Fruit fly (Drosophila melanogaster) whole organism, prepupa: ENCODE data around the gene grim.

Experiments used
- Blimp-1 ChIP-seq: fragments of 200-800 bp; sonication (Bioruptor generic); optimal IDR thresholded peaks from 3 replicates; lab custom pipeline; 2017; ENCODE audit warnings: missing biosample characterization, missing genetic modification characterization, mild to moderate bottlenecking, moderate library complexity, missing genetic modification reagents
- CG11294 ChIP-seq: fragments of 200-800 bp; sonication (Bioruptor generic); IDR thresholded peaks from 2 replicates; pipeline ENCODE4 v1.3.6; 2022; ENCODE audit warnings: missing biosample characterization, missing genetic modification characterization
- CG11902 ChIP-seq: fragments of 200-800 bp; sonication (Bioruptor generic); optimal IDR thresholded peaks from 3 replicates; lab custom pipeline; 2016; ENCODE audit warnings: missing biosample characterization, missing genetic modification characterization
- CG15336 ChIP-seq: fragments of 200-800 bp; sonication (Bioruptor generic); IDR thresholded peaks from 2 replicates; pipeline ENCODE4 v1.3.6; 2022; ENCODE audit warnings: missing biosample characterization, missing genetic modification characterization
- CG1621 ChIP-seq: fragments of 200-800 bp; sonication (Bioruptor generic); optimal IDR thresholded peaks from 3 replicates; lab custom pipeline; 2018; ENCODE audit warnings: missing biosample characterization, mild to moderate bottlenecking, missing genetic modification characterization
- CG16779 ChIP-seq: fragments of 200-800 bp; sonication (Bioruptor generic); optimal IDR thresholded peaks from 3 replicates; lab custom pipeline; 2017; ENCODE audit warnings: missing biosample characterization, mild to moderate bottlenecking, missing genetic modification characterization
- CG32006 ChIP-seq: fragments of 200-800 bp; sonication (Bioruptor generic); optimal IDR thresholded peaks from 3 replicates; lab custom pipeline; 2017; ENCODE audit warnings: missing biosample characterization, mild to moderate bottlenecking, missing genetic modification characterization
- CG3919 ChIP-seq: fragments of 200-800 bp; sonication (Bioruptor generic); optimal IDR thresholded peaks from 3 replicates; lab custom pipeline; 2016; ENCODE audit warnings: missing biosample characterization, missing genetic modification characterization
- CG4318 ChIP-seq: fragments of 200-800 bp; sonication (Bioruptor generic); optimal IDR thresholded peaks from 3 replicates; lab custom pipeline; 2017; ENCODE audit warnings: missing biosample characterization, mild to moderate bottlenecking, missing genetic modification characterization
- CG6163 ChIP-seq: fragments of 200-800 bp; sonication (Bioruptor generic); IDR thresholded peaks from 3 replicates; pipeline ENCODE4 v1.3.6; 2022; ENCODE audit warnings: missing biosample characterization, missing genetic modification characterization
- CG6792 ChIP-seq: fragments of 200-800 bp; sonication (Bioruptor generic); optimal IDR thresholded peaks from 3 replicates; lab custom pipeline; 2016; ENCODE audit warnings: missing biosample characterization, missing genetic modification characterization
- CG6808 ChIP-seq: fragments of 200-800 bp; sonication (Bioruptor generic); optimal IDR thresholded peaks from 3 replicates; lab custom pipeline; 2017; ENCODE audit warnings: missing biosample characterization, missing genetic modification characterization, mild to moderate bottlenecking, moderate library complexity, missing genetic modification reagents
- CG7368 ChIP-seq: fragments of 200-800 bp; sonication (Bioruptor generic); optimal IDR thresholded peaks from 3 replicates; lab custom pipeline; 2016; ENCODE audit warnings: missing biosample characterization, missing genetic modification characterization
- CG8119 ChIP-seq: fragments of 200-800 bp; sonication (Bioruptor generic); IDR thresholded peaks from 3 replicates; pipeline ENCODE4 v1.3.6; 2022; ENCODE audit warnings: missing biosample characterization, missing genetic modification characterization
- CG8319 ChIP-seq: fragments of 200-800 bp; sonication (Bioruptor generic); optimal IDR thresholded peaks from 3 replicates; lab custom pipeline; 2016; ENCODE audit warnings: missing biosample characterization, missing genetic modification characterization
- CG9139 ChIP-seq: fragments of 200-800 bp; sonication (Bioruptor generic); optimal IDR thresholded peaks from 3 replicates; lab custom pipeline; 2017; ENCODE audit warnings: missing biosample characterization, mild to moderate bottlenecking, missing genetic modification characterization
- Eip78C ChIP-seq: fragments of 200-800 bp; sonication (Bioruptor generic); peaks from one replicate; lab custom pipeline; 2016; ENCODE audit warnings: missing biosample characterization, missing genetic modification characterization
- Eip93F ChIP-seq: fragments of 200-800 bp; sonication (Bioruptor generic); optimal IDR thresholded peaks from 2 replicates; lab custom pipeline; 2016; ENCODE audit warnings: missing biosample characterization, mild to moderate bottlenecking, missing genetic modification characterization
- Ets21C ChIP-seq: fragments of 200-800 bp; sonication (Bioruptor generic); optimal IDR thresholded peaks from 3 replicates; lab custom pipeline; 2016; ENCODE audit warnings: missing biosample characterization, missing genetic modification characterization
- Ets96B ChIP-seq: fragments of 200-800 bp; optimal IDR thresholded peaks from 2 replicates; lab custom pipeline; 2019; ENCODE audit warnings: missing biosample characterization, mild to moderate bottlenecking, missing genetic modification characterization, moderate library complexity
- Gug ChIP-seq: fragments of 200-800 bp; sonication (Bioruptor generic); IDR thresholded peaks from 2 replicates; pipeline ENCODE4 v1.3.6; 2022; ENCODE audit warnings: missing biosample characterization, missing genetic modification characterization
- Hr38 ChIP-seq: sonication (Bioruptor generic); optimal IDR thresholded peaks from 2 replicates; lab custom pipeline; 2016; ENCODE audit warnings: missing biosample characterization, missing genetic modification characterization
- Lpt ChIP-seq: fragments of 200-800 bp; sonication (Bioruptor generic); optimal IDR thresholded peaks from 3 replicates; lab custom pipeline; 2016; ENCODE audit warnings: missing biosample characterization, missing genetic modification characterization
- Met ChIP-seq: fragments of 200-800 bp; sonication (Bioruptor generic); optimal IDR thresholded peaks from 3 replicates; lab custom pipeline; 2016; ENCODE audit warnings: missing biosample characterization, missing genetic modification characterization
- Smox ChIP-seq: fragments of 200-800 bp; sonication (Bioruptor generic); optimal IDR thresholded peaks from 3 replicates; lab custom pipeline; 2016; ENCODE audit warnings: missing biosample characterization, missing genetic modification characterization
- Sox102F ChIP-seq: fragments of 200-800 bp; sonication (Bioruptor generic); optimal IDR thresholded peaks from 2 replicates; lab custom pipeline; 2016; ENCODE audit warnings: missing biosample characterization, mild to moderate bottlenecking, missing genetic modification characterization
- Sox14 ChIP-seq: fragments of 200-800 bp; sonication (Bioruptor generic); optimal IDR thresholded peaks from 3 replicates; lab custom pipeline; 2016; ENCODE audit warnings: missing biosample characterization, missing genetic modification characterization
- Sox15 ChIP-seq: fragments of 200-800 bp; sonication (Bioruptor generic); optimal IDR thresholded peaks from 3 replicates; lab custom pipeline; 2016; ENCODE audit warnings: missing biosample characterization, missing genetic modification characterization
- achi ChIP-seq: fragments of 200-800 bp; sonication (Bioruptor generic); optimal IDR thresholded peaks from 3 replicates; lab custom pipeline; 2016; ENCODE audit warnings: missing biosample characterization, missing genetic modification characterization
- acj6 ChIP-seq: fragments of 200-800 bp; sonication (Bioruptor generic); optimal IDR thresholded peaks from 3 replicates; lab custom pipeline; 2016; ENCODE audit warnings: missing biosample characterization, missing genetic modification characterization
- dac ChIP-seq: fragments of 200-800 bp; sonication (Bioruptor generic); optimal IDR thresholded peaks from 2 replicates; lab custom pipeline; 2017; ENCODE audit warnings: missing biosample characterization, mild to moderate bottlenecking, missing genetic modification characterization
- dsx ChIP-seq: fragments of 200-800 bp; optimal IDR thresholded peaks from 3 replicates; lab custom pipeline; 2019; ENCODE audit warnings: missing biosample characterization, mild to moderate bottlenecking, missing genetic modification characterization, moderate library complexity; ENCODE audit not compliant: poor library complexity, severe bottlenecking
- eg ChIP-seq: fragments of 200-800 bp; sonication (Bioruptor generic); IDR thresholded peaks from 3 replicates; pipeline ENCODE4 v1.3.6; 2022; ENCODE audit warnings: missing biosample characterization, missing genetic modification characterization
- esn ChIP-seq: fragments of 200-800 bp; sonication (Bioruptor generic); optimal IDR thresholded peaks from 2 replicates; lab custom pipeline; 2016; ENCODE audit warnings: missing biosample characterization, mild to moderate bottlenecking, missing genetic modification characterization, moderate library complexity
- fd59A ChIP-seq: fragments of 200-800 bp; sonication (Bioruptor generic); optimal IDR thresholded peaks from 2 replicates; lab custom pipeline; 2017; ENCODE audit warnings: missing biosample characterization, mild to moderate bottlenecking, missing genetic modification characterization, missing genetic modification reagents
- fd85E ChIP-seq: fragments of 200-800 bp; sonication (Bioruptor generic); optimal IDR thresholded peaks from 3 replicates; lab custom pipeline; 2016; ENCODE audit warnings: missing biosample characterization, missing genetic modification characterization
- fkh ChIP-seq: fragments of 200-800 bp; sonication (Bioruptor generic); optimal IDR thresholded peaks from 3 replicates; lab custom pipeline; 2017; ENCODE audit warnings: missing biosample characterization, mild to moderate bottlenecking, missing genetic modification characterization, moderate library complexity
- lz ChIP-seq: fragments of 200-800 bp; sonication (Bioruptor generic); optimal IDR thresholded peaks from 3 replicates; lab custom pipeline; 2016; ENCODE audit warnings: missing biosample characterization, missing genetic modification characterization
- net ChIP-seq: fragments of 200-800 bp; sonication (Bioruptor generic); optimal IDR thresholded peaks from 3 replicates; lab custom pipeline; 2016; ENCODE audit warnings: missing biosample characterization, missing genetic modification characterization
- pdm3 ChIP-seq: fragments of 200-800 bp; sonication (Bioruptor generic); optimal IDR thresholded peaks from 3 replicates; lab custom pipeline; 2016; ENCODE audit warnings: missing biosample characterization, missing genetic modification characterization
- svp ChIP-seq: fragments of 200-800 bp; sonication (Bioruptor generic); peaks from one replicate; lab custom pipeline; 2016; ENCODE audit warnings: missing biosample characterization, missing genetic modification characterization
- vri ChIP-seq: fragments of 200-800 bp; sonication (Bioruptor generic); optimal IDR thresholded peaks from 3 replicates; lab custom pipeline; 2016; ENCODE audit warnings: missing biosample characterization, mild to moderate bottlenecking, missing genetic modification characterization

The grim gene

DNA sequence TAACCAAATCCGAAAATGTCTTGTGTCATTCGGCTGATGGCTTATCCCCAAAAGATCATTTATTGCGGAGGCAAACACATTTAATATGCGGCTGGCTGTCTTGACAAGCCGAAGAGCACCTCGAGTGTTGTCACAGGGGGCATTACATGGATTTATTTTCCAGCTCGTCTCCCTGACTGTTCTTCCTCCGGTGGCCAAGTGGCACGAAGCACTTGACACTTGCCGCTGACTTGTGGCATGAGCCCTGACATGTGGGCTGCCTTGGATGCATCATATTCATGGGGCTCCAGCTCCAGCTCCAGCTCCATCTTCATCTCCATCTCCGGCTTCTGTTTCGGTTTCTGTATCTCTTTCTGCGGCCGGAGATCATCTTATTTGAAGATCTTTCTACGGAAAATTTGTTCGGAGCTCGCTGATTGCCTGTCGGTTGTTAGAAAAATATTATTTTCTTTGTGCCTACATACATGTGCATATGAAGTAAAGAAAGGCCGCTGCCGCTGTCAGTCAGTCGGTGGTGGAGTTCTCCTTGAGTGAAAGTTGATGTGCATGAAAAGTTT lies 36.1 kb downstream of the grim start:
- TF ChIP-seq CG11902 (GFP tag; lab: Kevin White, UChicago) (no peak), vri (GFP tag; lab: Kevin White, UChicago) (no peak), fkh (GFP tag; lab: Kevin White, UChicago) (no peak), CG6808 (GFP tag; lab: Kevin White, UChicago) (no peak), CG15336 (GFP tag; lab: Robert Waterston, UW) (no peak), CG8119 (GFP tag; lab: Robert Waterston, UW) (no peak), Met (GFP tag; lab: Kevin White, UChicago) (no peak), CG16779 (tag; lab: Kevin White, UChicago) (no peak), CG1621 (tag; lab: Kevin White, UChicago) (no peak), Lpt (GFP tag; lab: Kevin White, UChicago) (no peak), CG3919 (no peak), Hr38 (no peak), CG4318 (GFP tag; lab: Kevin White, UChicago) (no peak), dac (GFP tag; lab: Kevin White, UChicago) (no peak), pdm3 (no peak), CG6163 (GFP tag; lab: Robert Waterston, UW) (no peak), Ets21C (GFP tag; lab: Kevin White, UChicago) (no peak), CG32006 (no peak), Eip78C (GFP tag; lab: Kevin White, UChicago) (no peak), lz (GFP tag; lab: Kevin White, UChicago) (no peak)
- TF ChIP-seq, all 60 proteins: peak for 0

DNA sequence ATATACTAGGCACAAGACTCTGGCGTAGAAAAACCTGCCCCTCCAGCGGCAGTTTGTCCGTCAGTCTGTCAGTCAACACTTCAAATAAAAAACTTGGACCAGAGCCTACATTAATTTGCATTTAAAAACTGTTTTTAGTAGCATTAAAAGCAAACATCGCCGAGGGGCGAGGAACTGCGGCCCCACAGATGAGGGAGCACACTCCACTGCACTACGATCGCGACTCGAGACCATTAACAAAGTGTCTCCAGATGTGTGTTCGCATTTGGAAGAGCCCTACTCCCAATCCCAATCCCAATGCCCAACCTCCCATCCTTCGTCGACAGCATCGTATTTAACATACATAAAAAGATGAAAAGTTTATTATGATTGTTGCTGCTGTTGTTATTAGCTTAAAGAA lies 37.8 kb downstream of the grim start:
- no peak for TF ChIP-seq CG9139 (GFP tag; lab: Kevin White, UChicago)

dm6 chr3L:18265543-18265942 lies 38.7 kb downstream of the grim start:
- TF ChIP-seq CG9139 (GFP tag; lab: Kevin White, UChicago) (no peak), Eip78C (GFP tag; lab: Kevin White, UChicago) (no peak), svp (no peak), Eip93F (GFP tag; lab: Kevin White, UChicago) (no peak), Lpt (GFP tag; lab: Kevin White, UChicago) (no peak), eg (GFP tag; lab: Robert Waterston, UW) (no peak), Sox15 (GFP tag; lab: Kevin White, UChicago) (no peak), vri (GFP tag; lab: Kevin White, UChicago) (no peak), dsx (GFP tag; lab: Kevin White, UChicago) (no peak), CG11294 (no peak), net (no peak), Ets21C (GFP tag; lab: Kevin White, UChicago) (no peak), CG3919 (no peak), CG8319 (GFP tag; lab: Kevin White, UChicago) (no peak), dac (GFP tag; lab: Kevin White, UChicago) (no peak), CG16779 (tag; lab: Kevin White, UChicago) (no peak), pdm3 (no peak), Blimp-1 (GFP tag; lab: Kevin White, UChicago) (no peak), CG6808 (GFP tag; lab: Kevin White, UChicago) (no peak)

DNA sequence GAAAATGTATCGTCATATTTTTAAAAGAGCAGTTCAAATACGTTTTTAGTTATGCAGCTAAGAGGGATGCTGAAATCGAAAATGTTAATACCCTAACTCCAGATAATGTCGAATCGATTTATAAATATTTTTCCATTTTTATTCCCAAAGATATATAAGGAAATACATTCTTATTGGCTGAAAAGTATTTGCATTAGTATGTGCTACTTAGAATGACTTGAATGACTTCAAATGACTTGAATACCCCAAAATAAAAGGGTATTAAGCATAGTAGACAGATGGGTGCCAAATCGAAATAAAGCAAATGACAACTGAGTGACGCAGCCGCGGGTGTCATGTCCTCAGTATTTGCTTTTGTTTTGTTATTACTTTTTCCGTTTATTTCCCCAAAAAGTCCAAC lies 45.5 kb downstream of the grim start:
- TF ChIP-seq esn (GFP tag; lab: Kevin White, UChicago), result peak; percentile 9
- TF ChIP-seq Eip78C (GFP tag; lab: Kevin White, UChicago), result peak; percentile 54
- TF ChIP-seq CG7368 (GFP tag; lab: Kevin White, UChicago), result no peak
- no peak for TF ChIP-seq Sox14 (GFP tag; lab: Kevin White, UChicago)
- no peak for TF ChIP-seq achi (GFP tag; lab: Kevin White, UChicago)
- peak; percentile 44 for TF ChIP-seq svp
- no peak for TF ChIP-seq Hr38
- no peak for TF ChIP-seq acj6 (GFP tag; lab: Kevin White, UChicago)
- TF ChIP-seq Ets96B, result no peak
- TF ChIP-seq Gug (GFP tag; lab: Robert Waterston, UW), result no peak
- TF ChIP-seq Met (GFP tag; lab: Kevin White, UChicago), result peak; percentile 10
- TF ChIP-seq fd59A (GFP tag; lab: Kevin White, UChicago), result no peak
- TF ChIP-seq Sox102F (GFP tag; lab: Kevin White, UChicago), result no peak
- peak; percentile 12 for TF ChIP-seq Smox (GFP tag; lab: Kevin White, UChicago)
- TF ChIP-seq Blimp-1 (GFP tag; lab: Kevin White, UChicago), result no peak
- no peak for TF ChIP-seq CG15336 (GFP tag; lab: Robert Waterston, UW)
- no peak for TF ChIP-seq CG6792 (GFP tag; lab: Kevin White, UChicago)
- TF ChIP-seq CG11902 (GFP tag; lab: Kevin White, UChicago), result no peak
- no peak for TF ChIP-seq fd85E
